Fruit fly (Drosophila melanogaster) whole organism, embryonic: ENCODE measurements around the gene CG10311.

Experiments used
- ATbp ChIP-seq: fragments of 200-800 bp; sonication (Bioruptor generic); optimal IDR thresholded peaks from 2 replicates; lab custom pipeline; 2017; ENCODE audit warnings: missing biosample characterization, mild to moderate bottlenecking, missing genetic modification characterization, missing genetic modification reagents
- Atf3 ChIP-seq: fragments of 200-800 bp; sonication (Bioruptor generic); optimal IDR thresholded peaks from 3 replicates; lab custom pipeline; 2016; ENCODE audit warnings: missing biosample characterization, missing genetic modification characterization
- CG10267 ChIP-seq: fragments of 200-800 bp; sonication (Bioruptor generic); optimal IDR thresholded peaks from 2 replicates; lab custom pipeline; 2018; ENCODE audit warnings: missing biosample characterization, mild to moderate bottlenecking, missing genetic modification characterization, moderate library complexity
- CG10565 ChIP-seq: fragments of 200-800 bp; sonication (Bioruptor generic); optimal IDR thresholded peaks from 3 replicates; lab custom pipeline; 2016; ENCODE audit warnings: missing biosample characterization, mild to moderate bottlenecking, missing genetic modification characterization
- CG11085 ChIP-seq: fragments of 200-800 bp; sonication (Bioruptor generic); IDR thresholded peaks from 2 replicates; pipeline ENCODE4 v1.3.6; 2022; ENCODE audit warnings: missing biosample characterization, missing genetic modification characterization
- CG12071 ChIP-seq: fragments of 200-800 bp; sonication (Bioruptor generic); optimal IDR thresholded peaks from 3 replicates; lab custom pipeline; 2018; ENCODE audit warnings: missing biosample characterization, mild to moderate bottlenecking, missing genetic modification characterization
- CG12155 ChIP-seq: fragments of 200-800 bp; sonication (Bioruptor generic); optimal IDR thresholded peaks from 3 replicates; lab custom pipeline; 2016; ENCODE audit warnings: missing biosample characterization, missing genetic modification characterization
- CG12659 ChIP-seq: fragments of 200-800 bp; sonication (Bioruptor generic); optimal IDR thresholded peaks from 3 replicates; lab custom pipeline; 2017; ENCODE audit warnings: mild to moderate bottlenecking, missing biosample characterization, missing genetic modification reagents, missing genetic modification characterization
- CG13775 ChIP-seq: fragments of 200-800 bp; sonication (Bioruptor generic); optimal IDR thresholded peaks from 3 replicates; lab custom pipeline; 2017; ENCODE audit warnings: missing biosample characterization, mild to moderate bottlenecking, missing genetic modification characterization
- CG14965 ChIP-seq: fragments of 200-800 bp; sonication (Bioruptor generic); optimal IDR thresholded peaks from 2 replicates; lab custom pipeline; 2016; ENCODE audit warnings: missing biosample characterization, missing genetic modification characterization, borderline replicate concordance
- CG17912 ChIP-seq: fragments of 200-800 bp; sonication (Bioruptor generic); optimal IDR thresholded peaks from 2 replicates; lab custom pipeline; 2018; ENCODE audit warnings: missing biosample characterization, mild to moderate bottlenecking, missing genetic modification characterization
- CG18262 ChIP-seq: fragments of 200-800 bp; optimal IDR thresholded peaks from 3 replicates; lab custom pipeline; 2019; ENCODE audit warnings: missing biosample characterization, mild to moderate bottlenecking, missing genetic modification characterization, moderate library complexity
- CG31388 ChIP-seq: fragments of 200-800 bp; sonication (Bioruptor generic); optimal IDR thresholded peaks from 2 replicates; lab custom pipeline; 2016; ENCODE audit warnings: missing biosample characterization, missing genetic modification characterization
- CG6854 ChIP-seq: fragments of 200-800 bp; sonication (Bioruptor generic); optimal IDR thresholded peaks from 3 replicates; lab custom pipeline; 2017; ENCODE audit warnings: missing biosample characterization, mild to moderate bottlenecking, missing genetic modification characterization
- CG7786 ChIP-seq: fragments of 200-800 bp; sonication (Bioruptor generic); optimal IDR thresholded peaks from 2 replicates; lab custom pipeline; 2016; ENCODE audit warnings: missing biosample characterization, missing genetic modification characterization
- CTCF ChIP-seq: fragments of 200-800 bp; sonication (Bioruptor generic); optimal IDR thresholded peaks from 2 replicates; lab custom pipeline; 2017; ENCODE audit warnings: missing biosample characterization, mild to moderate bottlenecking, missing genetic modification characterization, moderate library complexity
- CoRest ChIP-seq: fragments of 200-800 bp; sonication (Bioruptor generic); optimal IDR thresholded peaks from 3 replicates; lab custom pipeline; 2018; ENCODE audit warnings: missing biosample characterization, mild to moderate bottlenecking, missing genetic modification characterization, moderate library complexity
- CrebB ChIP-seq: fragments of 200-800 bp; sonication (Bioruptor generic); optimal IDR thresholded peaks from 3 replicates; lab custom pipeline; 2018; ENCODE audit warnings: missing biosample characterization, mild to moderate bottlenecking, missing genetic modification characterization
- Dip3 ChIP-seq: fragments of 200-800 bp; sonication (Bioruptor generic); optimal IDR thresholded peaks from 3 replicates; lab custom pipeline; 2016; ENCODE audit warnings: missing biosample characterization, missing genetic modification characterization
- Dp ChIP-seq: fragments of 200-800 bp; sonication (Bioruptor generic); optimal IDR thresholded peaks from 2 replicates; lab custom pipeline; 2018; ENCODE audit warnings: missing biosample characterization, mild to moderate bottlenecking, missing genetic modification characterization, moderate library complexity
- E2f2 ChIP-seq: fragments of 200-800 bp; sonication (Bioruptor generic); IDR thresholded peaks from 2 replicates; pipeline ENCODE4 v1.3.6; 2022; ENCODE audit warnings: missing biosample characterization, missing genetic modification characterization
- Ets97D ChIP-seq: fragments of 200-800 bp; sonication (Bioruptor generic); optimal IDR thresholded peaks from 3 replicates; lab custom pipeline; 2016; ENCODE audit warnings: missing biosample characterization, missing genetic modification characterization
- HLHmδ ChIP-seq: fragments of 200-800 bp; sonication (Bioruptor generic); optimal IDR thresholded peaks from 2 replicates; lab custom pipeline; 2018; ENCODE audit warnings: missing biosample characterization, mild to moderate bottlenecking, missing genetic modification characterization, moderate library complexity
- HmgD ChIP-seq: fragments of 200-800 bp; sonication (Bioruptor generic); optimal IDR thresholded peaks from 3 replicates; lab custom pipeline; 2016; ENCODE audit warnings: missing biosample characterization, missing genetic modification characterization
- Lhr ChIP-seq: fragments of 200-800 bp; sonication (Bioruptor generic); optimal IDR thresholded peaks from 3 replicates; lab custom pipeline; 2017; ENCODE audit warnings: mild to moderate bottlenecking, missing biosample characterization, missing genetic modification reagents, missing genetic modification characterization
- Mad ChIP-seq: fragments of 200-800 bp; sonication (Bioruptor generic); optimal IDR thresholded peaks from 2 replicates; lab custom pipeline; 2016; ENCODE audit warnings: missing biosample characterization, missing genetic modification characterization
- Myb ChIP-seq: fragments of 200-800 bp; sonication (Bioruptor generic); optimal IDR thresholded peaks from 2 replicates; lab custom pipeline; 2016; ENCODE audit warnings: missing biosample characterization, missing genetic modification characterization
- Opbp ChIP-seq: fragments of 200-800 bp; sonication (Bioruptor generic); IDR thresholded peaks from 3 replicates; pipeline ENCODE4 v1.3.6; 2022; ENCODE audit warnings: missing biosample characterization, missing genetic modification characterization; ENCODE audit not compliant: partially characterized antibody
- Sin3A ChIP-seq: fragments of >200 bp; optimal IDR thresholded peaks from 2 replicates; lab custom pipeline; 2018
- Spps ChIP-seq: fragments of 200-800 bp; sonication (Bioruptor generic); optimal IDR thresholded peaks from 2 replicates; lab custom pipeline; 2018; ENCODE audit warnings: missing biosample characterization, mild to moderate bottlenecking, missing genetic modification characterization
- Stat92E ChIP-seq, 3 experiments: fragments of >200 bp in 2 of 3; fragments of 200-800 bp in 1 of 3; sonication (Bioruptor generic) in 1 of 3; optimal IDR thresholded peaks; 2 replicates each; lab custom pipeline; 2017 to 2019; ENCODE audit warnings: missing biosample characterization in 3 of 3, missing genetic modification characterization in 3 of 3, mild to moderate bottlenecking in 1 of 3, moderate library complexity in 1 of 3
- az2 ChIP-seq: fragments of 200-800 bp; sonication (Bioruptor generic); optimal IDR thresholded peaks from 3 replicates; lab custom pipeline; 2016; ENCODE audit warnings: missing biosample characterization, missing genetic modification characterization
- chm ChIP-seq: fragments of 200-800 bp; sonication (Bioruptor generic); IDR thresholded peaks from 2 replicates; pipeline ENCODE4 v1.3.6; 2022; ENCODE audit warnings: missing biosample characterization, missing genetic modification characterization
- danr ChIP-seq: fragments of 200-800 bp; sonication (Bioruptor generic); IDR thresholded peaks from 2 replicates; pipeline ENCODE4 v1.3.6; 2022; ENCODE audit warnings: missing biosample characterization, missing genetic modification characterization
- fd102C ChIP-seq: fragments of 200-800 bp; sonication (Bioruptor generic); optimal IDR thresholded peaks from 2 replicates; lab custom pipeline; 2018; ENCODE audit warnings: missing biosample characterization, mild to moderate bottlenecking, missing genetic modification characterization, moderate library complexity
- fd96Cb ChIP-seq: fragments of 200-800 bp; sonication (Bioruptor generic); optimal IDR thresholded peaks from 2 replicates; lab custom pipeline; 2018; ENCODE audit warnings: missing biosample characterization, mild to moderate bottlenecking, missing genetic modification characterization, moderate library complexity
- gcm ChIP-seq: fragments of 200-800 bp; sonication (Bioruptor generic); optimal IDR thresholded peaks from 2 replicates; lab custom pipeline; 2019; ENCODE audit warnings: missing biosample characterization, mild to moderate bottlenecking, missing genetic modification characterization, moderate library complexity
- gcm2 ChIP-seq: fragments of 200-800 bp; sonication (Bioruptor generic); optimal IDR thresholded peaks from 2 replicates; lab custom pipeline; 2016; ENCODE audit warnings: missing biosample characterization, missing genetic modification characterization
- grn ChIP-seq: fragments of 200-800 bp; sonication (Bioruptor generic); optimal IDR thresholded peaks from 3 replicates; lab custom pipeline; 2017; ENCODE audit warnings: missing biosample characterization, missing genetic modification characterization
- gro ChIP-seq: fragments of 200-800 bp; sonication (Bioruptor generic); optimal IDR thresholded peaks from 2 replicates; lab custom pipeline; 2016; ENCODE audit warnings: missing biosample characterization, missing genetic modification characterization
- jumu ChIP-seq: fragments of 200-800 bp; sonication (Bioruptor generic); optimal IDR thresholded peaks from 3 replicates; lab custom pipeline; 2016; ENCODE audit warnings: missing biosample characterization, missing genetic modification characterization
- mirr ChIP-seq: fragments of 200-800 bp; sonication (Bioruptor generic); optimal IDR thresholded peaks from 3 replicates; lab custom pipeline; 2018; ENCODE audit warnings: missing biosample characterization, mild to moderate bottlenecking, missing genetic modification characterization
- peb ChIP-seq: fragments of 200-800 bp; sonication (Bioruptor generic); IDR thresholded peaks from 2 replicates; pipeline ENCODE4 v1.3.6; 2022; ENCODE audit warnings: missing biosample characterization, missing genetic modification characterization
- pfk ChIP-seq: fragments of 200-800 bp; sonication (Bioruptor generic); optimal IDR thresholded peaks from 2 replicates; lab custom pipeline; 2018; ENCODE audit warnings: missing biosample characterization, mild to moderate bottlenecking, missing genetic modification characterization, moderate library complexity
- sens ChIP-seq: fragments of 200-800 bp; sonication (Bioruptor generic); peaks from one replicate; lab custom pipeline; 2016; ENCODE audit warnings: missing biosample characterization, missing genetic modification characterization
- stwl ChIP-seq: fragments of 200-800 bp; sonication (Bioruptor generic); optimal IDR thresholded peaks from 3 replicates; lab custom pipeline; 2018; ENCODE audit warnings: missing biosample characterization, mild to moderate bottlenecking, missing genetic modification characterization, moderate library complexity
- tin ChIP-seq: fragments of 200-800 bp; sonication (Bioruptor generic); optimal IDR thresholded peaks from 3 replicates; lab custom pipeline; 2016; ENCODE audit warnings: missing biosample characterization, missing genetic modification characterization
- vvl ChIP-seq: fragments of 200-800 bp; sonication (Bioruptor generic); IDR thresholded peaks from 2 replicates; pipeline ENCODE4 v1.3.6; 2022; ENCODE audit warnings: missing biosample characterization, missing genetic modification characterization
- zen2 ChIP-seq: fragments of 200-800 bp; sonication (Bioruptor generic); IDR thresholded peaks from 3 replicates; pipeline ENCODE4 v1.3.6; 2022; ENCODE audit warnings: missing biosample characterization, missing genetic modification characterization; ENCODE audit not compliant: partially characterized antibody

Gene CG10311

DNA sequence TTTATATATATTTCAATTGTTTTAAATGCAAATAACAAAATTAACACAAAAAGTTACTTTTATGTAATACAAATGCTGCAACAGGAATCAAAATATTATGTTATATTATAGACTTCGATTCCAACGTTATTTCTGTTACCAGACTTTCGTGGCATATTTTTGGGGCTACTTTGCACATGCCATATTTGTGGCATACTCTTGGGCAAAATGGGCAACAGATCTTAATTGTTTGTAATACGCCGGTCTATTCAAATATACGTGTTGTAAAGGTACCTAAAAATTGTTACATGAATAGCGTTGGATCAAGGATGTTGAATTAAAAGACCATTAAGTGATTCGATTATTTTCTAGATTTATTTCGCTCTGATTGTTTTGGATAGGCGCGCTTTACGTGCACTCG is 17.3 kb upstream of the CG10311 start (continued):
- TF ChIP-seq grn (GFP tag; lab: Kevin White, UChicago), result no peak
- TF ChIP-seq gcm2 (GFP tag; lab: Kevin White, UChicago), result no peak
- no peak for TF ChIP-seq CG12155 (GFP tag; lab: Kevin White, UChicago)
- peak; percentile 68 for TF ChIP-seq CG10267
- no peak for TF ChIP-seq az2 (GFP tag; lab: Kevin White, UChicago)
- no peak for TF ChIP-seq CG10565 (GFP tag; lab: Kevin White, UChicago)
- no peak for TF ChIP-seq CG12659 (GFP tag; lab: Kevin White, UChicago)
- TF ChIP-seq chm (GFP tag; lab: Robert Waterston, UW), result no peak
- peak; percentile 71 for TF ChIP-seq sens (GFP tag; lab: Kevin White, UChicago)
- no peak for TF ChIP-seq gcm (GFP tag; lab: Kevin White, UChicago)
- no peak for TF ChIP-seq mirr (GFP tag; lab: Kevin White, UChicago)
- TF ChIP-seq CTCF (GFP tag; lab: Kevin White, UChicago), result peak; percentile 58
- no peak for TF ChIP-seq Atf3
- peak; percentile 0 for TF ChIP-seq Myb (GFP tag; lab: Kevin White, UChicago)
- no peak for TF ChIP-seq Opbp
- peak; percentile 73 for TF ChIP-seq Dp (GFP tag; lab: Kevin White, UChicago)
- no peak for TF ChIP-seq HmgD (GFP tag; lab: Kevin White, UChicago)
- TF ChIP-seq vvl (GFP tag; lab: Robert Waterston, UW), result no peak
- no peak for TF ChIP-seq CG12071 (GFP tag; lab: Kevin White, UChicago)
- no peak for TF ChIP-seq gro (GFP tag; lab: Kevin White, UChicago)
- TF ChIP-seq ATbp (GFP tag; lab: Kevin White, UChicago), result no peak
- no peak for TF ChIP-seq pfk (GFP tag; lab: Kevin White, UChicago)
- TF ChIP-seq fd96Cb, result no peak
- no peak for TF ChIP-seq danr (GFP tag; lab: Robert Waterston, UW)
- TF ChIP-seq Stat92E (GFP tag; optimal IDR thresholded peaks at IDR 0.05; lab: Kevin White, UChicago), result no peak
- no peak for TF ChIP-seq CG11085 (GFP tag; lab: Robert Waterston, UW)
- no peak for TF ChIP-seq Spps (tag; lab: Kevin White, UChicago)
- no peak for TF ChIP-seq fd102C (GFP tag; lab: Kevin White, UChicago)
- TF ChIP-seq Lhr, result peak; percentile 35
- no peak for TF ChIP-seq CG17912 (GFP tag; lab: Kevin White, UChicago)
- TF ChIP-seq Sin3A (lab: Kevin White, UChicago), result no peak
- no peak for TF ChIP-seq CG18262 (tag; lab: Kevin White, UChicago)
- TF ChIP-seq CG14965, result no peak
- no peak for TF ChIP-seq Dip3 (GFP tag; lab: Kevin White, UChicago)
- TF ChIP-seq jumu, result no peak
- no peak for TF ChIP-seq Ets97D (GFP tag; lab: Kevin White, UChicago)
- TF ChIP-seq HLHmδ (GFP tag; lab: Kevin White, UChicago), result no peak
- no peak for TF ChIP-seq CG13775
- TF ChIP-seq CrebB (tag; lab: Kevin White, UChicago), result no peak
- TF ChIP-seq CG31388 (GFP tag; lab: Kevin White, UChicago), result no peak
- no peak for TF ChIP-seq Mad (GFP tag; lab: Kevin White, UChicago)
- peak; percentile 79 for TF ChIP-seq E2f2
- no peak for TF ChIP-seq peb
- peak; percentile 99 for TF ChIP-seq stwl (tag; lab: Kevin White, UChicago)
- no peak for TF ChIP-seq zen2 (GFP tag; lab: Robert Waterston, UW)
- no peak for TF ChIP-seq CoRest (tag; lab: Kevin White, UChicago)
- TF ChIP-seq CG6854, result no peak
- no peak for TF ChIP-seq tin (GFP tag; lab: Kevin White, UChicago)
- no peak for TF ChIP-seq CG7786
